Fruit fly (Drosophila melanogaster) whole organism, embryonic: ENCODE measurements around the gene Cpr23B.

ENCODE experiments used
- Bdp1 ChIP-seq: fragments of 200-800 bp; sonication (Bioruptor generic); optimal IDR thresholded peaks from 3 replicates; lab custom pipeline; 2016; ENCODE audit warnings: missing biosample characterization, missing genetic modification characterization
- CG10543 ChIP-seq: fragments of 200-800 bp; sonication (Bioruptor generic); optimal IDR thresholded peaks from 3 replicates; lab custom pipeline; 2017; ENCODE audit warnings: missing biosample characterization, mild to moderate bottlenecking, missing genetic modification characterization, moderate library complexity
- CG11085 ChIP-seq: fragments of 200-800 bp; sonication (Bioruptor generic); IDR thresholded peaks from 2 replicates; pipeline ENCODE4 v1.3.6; 2022; ENCODE audit warnings: missing biosample characterization, missing genetic modification characterization
- CG11456 ChIP-seq: fragments of 200-800 bp; sonication (Bioruptor generic); IDR thresholded peaks from 3 replicates; pipeline ENCODE4 v1.3.6; 2022; ENCODE audit warnings: missing biosample characterization, missing genetic modification characterization
- CG11504 ChIP-seq: fragments of 200-800 bp; sonication (Bioruptor generic); optimal IDR thresholded peaks from 3 replicates; lab custom pipeline; 2019; ENCODE audit warnings: missing biosample characterization, mild to moderate bottlenecking, missing genetic modification characterization, moderate library complexity
- CG11723 ChIP-seq: fragments of 200-800 bp; sonication (Bioruptor generic); optimal IDR thresholded peaks from 2 replicates; lab custom pipeline; 2017; ENCODE audit warnings: missing biosample characterization, mild to moderate bottlenecking, missing genetic modification characterization
- CG12155 ChIP-seq: fragments of 200-800 bp; sonication (Bioruptor generic); optimal IDR thresholded peaks from 3 replicates; lab custom pipeline; 2016; ENCODE audit warnings: missing biosample characterization, missing genetic modification characterization
- CG12219 ChIP-seq: fragments of 200-800 bp; sonication (Bioruptor generic); optimal IDR thresholded peaks from 3 replicates; lab custom pipeline; 2018; ENCODE audit warnings: missing biosample characterization, mild to moderate bottlenecking, missing genetic modification characterization
- CG13894 ChIP-seq: fragments of 200-800 bp; sonication (Bioruptor generic); optimal IDR thresholded peaks from 3 replicates; lab custom pipeline; 2018; ENCODE audit warnings: missing biosample characterization, mild to moderate bottlenecking, missing genetic modification characterization, moderate library complexity
- CG14860 ChIP-seq: fragments of 200-800 bp; sonication (Bioruptor generic); IDR thresholded peaks from 3 replicates; pipeline ENCODE4 v1.3.6; 2022; ENCODE audit warnings: missing biosample characterization, missing genetic modification characterization; ENCODE audit not compliant: partially characterized antibody
- CG17912 ChIP-seq: fragments of 200-800 bp; sonication (Bioruptor generic); optimal IDR thresholded peaks from 2 replicates; lab custom pipeline; 2018; ENCODE audit warnings: missing biosample characterization, mild to moderate bottlenecking, missing genetic modification characterization
- CG1832 ChIP-seq: fragments of 200-800 bp; sonication (Bioruptor generic); optimal IDR thresholded peaks from 2 replicates; lab custom pipeline; 2017; ENCODE audit warnings: missing biosample characterization, mild to moderate bottlenecking, missing genetic modification characterization, inconsistent platforms
- CG2202 ChIP-seq: fragments of 200-800 bp; sonication (Bioruptor generic); optimal IDR thresholded peaks from 2 replicates; lab custom pipeline; 2018; ENCODE audit warnings: missing biosample characterization, mild to moderate bottlenecking, missing genetic modification characterization
- CG30431 ChIP-seq: fragments of 200-800 bp; sonication (Bioruptor generic); optimal IDR thresholded peaks from 2 replicates; lab custom pipeline; 2017; ENCODE audit warnings: missing biosample characterization, missing genetic modification characterization
- CG3995 ChIP-seq: fragments of 200-800 bp; sonication (Bioruptor generic); optimal IDR thresholded peaks from 3 replicates; lab custom pipeline; 2016; ENCODE audit warnings: missing biosample characterization, missing genetic modification characterization
- CG4328 ChIP-seq: fragments of 200-800 bp; sonication (Bioruptor generic); optimal IDR thresholded peaks from 3 replicates; lab custom pipeline; 2017; ENCODE audit warnings: missing biosample characterization, missing genetic modification reagents, missing genetic modification characterization
- CG4424 ChIP-seq: fragments of 200-800 bp; sonication (Bioruptor generic); optimal IDR thresholded peaks from 3 replicates; lab custom pipeline; 2016; ENCODE audit warnings: missing biosample characterization, missing genetic modification characterization
- CG4707 ChIP-seq: fragments of 200-800 bp; sonication (Bioruptor generic); optimal IDR thresholded peaks from 2 replicates; lab custom pipeline; 2018; ENCODE audit warnings: missing biosample characterization, mild to moderate bottlenecking, missing genetic modification characterization, moderate library complexity
- CG7786 ChIP-seq: fragments of 200-800 bp; sonication (Bioruptor generic); optimal IDR thresholded peaks from 2 replicates; lab custom pipeline; 2016; ENCODE audit warnings: missing biosample characterization, missing genetic modification characterization
- CG7928 ChIP-seq: fragments of 200-800 bp; sonication (Bioruptor generic); optimal IDR thresholded peaks from 2 replicates; lab custom pipeline; 2017; ENCODE audit warnings: missing biosample characterization, mild to moderate bottlenecking, missing genetic modification characterization
- CG7963 ChIP-seq: fragments of 200-800 bp; sonication (Bioruptor generic); IDR thresholded peaks from 3 replicates; pipeline ENCODE4 v1.3.6; 2022; ENCODE audit warnings: missing biosample characterization, missing genetic modification characterization; ENCODE audit not compliant: partially characterized antibody
- CG9727 ChIP-seq: fragments of 200-800 bp; sonication (Bioruptor generic); optimal IDR thresholded peaks from 3 replicates; lab custom pipeline; 2017; ENCODE audit warnings: missing biosample characterization, mild to moderate bottlenecking, missing genetic modification characterization
- CHES-1-like ChIP-seq: fragments of 200-800 bp; sonication (Bioruptor generic); optimal IDR thresholded peaks from 2 replicates; lab custom pipeline; 2016; ENCODE audit warnings: missing biosample characterization, missing genetic modification characterization
- Med ChIP-seq: fragments of 200-800 bp; sonication (Bioruptor generic); peaks from one replicate; lab custom pipeline; 2016; ENCODE audit warnings: missing biosample characterization, missing genetic modification characterization, mild to moderate bottlenecking, inconsistent platforms, moderate library complexity
- Pdp1 ChIP-seq, 2 experiments: fragments of 200-800 bp; sonication (Bioruptor generic); optimal IDR thresholded peaks; 3 replicates each; lab custom pipeline; 2016; ENCODE audit warnings: missing biosample characterization in 2 of 2, missing genetic modification characterization in 2 of 2, mild to moderate bottlenecking in 1 of 2, moderate library complexity in 1 of 2
- Poxn ChIP-seq: fragments of 200-800 bp; sonication (Bioruptor generic); IDR thresholded peaks from 2 replicates; pipeline ENCODE4 v1.3.6; 2022; ENCODE audit warnings: missing biosample characterization, missing genetic modification characterization
- ac ChIP-seq: fragments of 200-800 bp; sonication (Bioruptor generic); optimal IDR thresholded peaks from 3 replicates; lab custom pipeline; 2017; ENCODE audit warnings: missing biosample characterization, mild to moderate bottlenecking, missing genetic modification characterization
- amos ChIP-seq: fragments of 200-800 bp; sonication (Bioruptor generic); IDR thresholded peaks from 2 replicates; pipeline ENCODE4 v1.3.6; 2022; ENCODE audit warnings: missing biosample characterization, missing genetic modification characterization; ENCODE audit not compliant: partially characterized antibody
- ara ChIP-seq: fragments of 200-800 bp; sonication (Bioruptor generic); IDR thresholded peaks from 2 replicates; pipeline ENCODE4 v1.3.6; 2022; ENCODE audit warnings: missing biosample characterization, missing genetic modification characterization
- chinmo ChIP-seq: fragments of 200-800 bp; sonication (Bioruptor generic); IDR thresholded peaks from 4 replicates; pipeline ENCODE4 v1.3.6; 2022; ENCODE audit warnings: missing biosample characterization, missing genetic modification characterization; ENCODE audit not compliant: partially characterized antibody
- eve ChIP-seq, 2 experiments: fragments of >200 bp; optimal IDR thresholded peaks; 2 replicates each; lab custom pipeline; 2017; ENCODE audit warnings: missing biosample characterization in 2 of 2, missing genetic modification characterization in 2 of 2
- gce ChIP-seq: fragments of 200-800 bp; sonication (Bioruptor generic); IDR thresholded peaks from 3 replicates; pipeline ENCODE4 v1.3.6; 2022; ENCODE audit warnings: missing biosample characterization, missing genetic modification characterization
- gfzf ChIP-seq: fragments of 200-800 bp; sonication (Bioruptor generic); optimal IDR thresholded peaks from 2 replicates; lab custom pipeline; 2016; ENCODE audit warnings: missing biosample characterization, mild to moderate bottlenecking, missing genetic modification characterization, moderate library complexity
- jing ChIP-seq: fragments of 200-800 bp; sonication (Bioruptor generic); optimal IDR thresholded peaks from 2 replicates; lab custom pipeline; 2018; ENCODE audit warnings: missing biosample characterization, mild to moderate bottlenecking, missing genetic modification characterization
- ken ChIP-seq: fragments of 200-800 bp; sonication (Bioruptor generic); IDR thresholded peaks from 3 replicates; pipeline ENCODE4 v1.3.6; 2022; ENCODE audit warnings: missing biosample characterization, missing genetic modification characterization
- kni ChIP-seq: fragments of 200-800 bp; sonication (Bioruptor generic); optimal IDR thresholded peaks from 3 replicates; lab custom pipeline; 2017; ENCODE audit warnings: mild to moderate bottlenecking, missing biosample characterization, missing genetic modification reagents, missing genetic modification characterization
- lov ChIP-seq, 2 experiments: fragments of 200-800 bp in 1 of 2; fragments of >200 bp in 1 of 2; sonication (Bioruptor generic) in 1 of 2; IDR thresholded peaks in 1 of 2; optimal IDR thresholded peaks in 1 of 2; 2 replicates in 1 of 2; 3 replicates in 1 of 2; pipeline versions ENCODE4 v1.3.6 to Lab custom; 2017 to 2022; ENCODE audit warnings: missing biosample characterization in 1 of 2, missing genetic modification characterization in 1 of 2
- pita ChIP-seq: fragments of 200-800 bp; sonication (Bioruptor generic); optimal IDR thresholded peaks from 2 replicates; lab custom pipeline; 2017; ENCODE audit warnings: missing biosample characterization, mild to moderate bottlenecking, missing genetic modification characterization
- ranshi ChIP-seq: fragments of 200-800 bp; sonication (Bioruptor generic); IDR thresholded peaks from 2 replicates; pipeline ENCODE4 v1.3.6; 2022; ENCODE audit warnings: missing biosample characterization, missing genetic modification characterization
- row ChIP-seq: fragments of 200-800 bp; sonication (Bioruptor generic); IDR thresholded peaks from 3 replicates; pipeline ENCODE4 v1.3.6; 2022; ENCODE audit warnings: missing biosample characterization, missing genetic modification characterization
- sd ChIP-seq: fragments of 200-800 bp; sonication (Bioruptor generic); optimal IDR thresholded peaks from 3 replicates; lab custom pipeline; 2018; ENCODE audit warnings: missing biosample characterization, mild to moderate bottlenecking, missing genetic modification characterization, moderate library complexity
- sqz ChIP-seq: fragments of 200-800 bp; sonication (Bioruptor generic); optimal IDR thresholded peaks from 3 replicates; lab custom pipeline; 2018; ENCODE audit warnings: missing biosample characterization, mild to moderate bottlenecking, missing genetic modification characterization
- tna ChIP-seq: fragments of 200-800 bp; sonication (Bioruptor generic); IDR thresholded peaks from 2 replicates; pipeline ENCODE4 v1.3.6; 2022; ENCODE audit warnings: missing biosample characterization, missing genetic modification characterization; ENCODE audit not compliant: partially characterized antibody
- ttk ChIP-seq: fragments of 200-800 bp; sonication (Bioruptor generic); IDR thresholded peaks from 2 replicates; pipeline ENCODE4 v2.1.2; 2022; ENCODE audit warnings: missing biosample characterization, missing genetic modification characterization
- tup ChIP-seq: fragments of 200-800 bp; sonication (Bioruptor generic); optimal IDR thresholded peaks from 2 replicates; lab custom pipeline; 2016; ENCODE audit warnings: missing biosample characterization, mild to moderate bottlenecking, missing genetic modification characterization, moderate library complexity
- tx ChIP-seq: fragments of 200-800 bp; sonication (Bioruptor generic); optimal IDR thresholded peaks from 2 replicates; lab custom pipeline; 2016; ENCODE audit warnings: missing biosample characterization, missing genetic modification characterization
- vvl ChIP-seq: fragments of 200-800 bp; sonication (Bioruptor generic); IDR thresholded peaks from 2 replicates; pipeline ENCODE4 v1.3.6; 2022; ENCODE audit warnings: missing biosample characterization, missing genetic modification characterization
- yki ChIP-seq: fragments of >200 bp; optimal IDR thresholded peaks from 3 replicates; lab custom pipeline; 2018
- z ChIP-seq: fragments of 200-800 bp; sonication (Bioruptor generic); IDR thresholded peaks from 3 replicates; pipeline ENCODE4 v1.3.6; 2022; ENCODE audit warnings: missing biosample characterization, missing genetic modification characterization

Cpr23B gene

DNA sequence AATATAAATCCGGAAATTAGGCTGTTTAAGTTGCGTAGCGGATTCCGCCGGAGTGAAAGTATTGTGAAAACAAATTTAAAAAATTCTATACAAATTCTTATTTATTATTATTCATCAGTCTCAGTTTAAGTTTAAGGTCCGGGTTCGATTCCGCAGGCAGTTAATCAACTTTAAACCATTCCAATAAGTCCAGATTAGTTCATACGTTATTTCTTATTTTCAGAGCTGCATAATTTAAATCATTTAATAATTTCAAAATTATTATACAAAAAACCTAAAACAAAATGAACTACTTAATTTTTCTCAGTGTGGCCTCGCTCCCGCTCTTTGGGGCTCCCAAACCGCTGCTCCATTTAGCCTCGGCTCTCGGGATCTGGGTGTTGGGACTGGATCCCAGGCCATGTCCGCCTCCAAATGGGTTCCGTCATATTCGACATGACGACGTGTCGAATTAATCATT lies 7.8 kb upstream of the Cpr23B start (continued):
- TF ChIP-seq tup (GFP tag; lab: Kevin White, UChicago), result peak; percentile 62
- peak; percentile 70 for TF ChIP-seq ara
- TF ChIP-seq pita (GFP tag; lab: Kevin White, UChicago), result no peak
- peak; percentile 77 for TF ChIP-seq CG30431
- TF ChIP-seq CG7963 (GFP tag; lab: Robert Waterston, UW), result no peak
- TF ChIP-seq CG4707, result peak; percentile 57
- TF ChIP-seq lov (optimal IDR thresholded peaks at IDR 0.05; lab: Kevin White, UChicago), result no peak
- TF ChIP-seq lov (GFP tag; IDR thresholded peaks at IDR 0.05; lab: Robert Waterston, UW), result no peak
- peak; percentile 90 for TF ChIP-seq CG11723 (GFP tag; lab: Kevin White, UChicago)
- TF ChIP-seq jing (GFP tag; lab: Kevin White, UChicago), result peak; percentile 63
- peak; percentile 65 to 74 for TF ChIP-seq Pdp1 (GFP tag; optimal IDR thresholded peaks at IDR 0.05; lab: Kevin White, UChicago)
- TF ChIP-seq gce, result peak; percentile 27; the same call in 1 of the 3 replicates
- peak; percentile 59 for TF ChIP-seq ac (GFP tag; lab: Kevin White, UChicago)
- peak in 1 of 2 experiments; percentile 97 for TF ChIP-seq eve (GFP tag; optimal IDR thresholded peaks at IDR 0.05; lab: Kevin White, UChicago)
- no peak for TF ChIP-seq tna (GFP tag; lab: Robert Waterston, UW)
- TF ChIP-seq amos, result no peak

dm6 chr2L:2839850-2840249 lies 1.6 kb downstream of the Cpr23B start, which contains the start of gene CG2975:
CG2975 (plus strand) TSS chr2L:2840124.
- TF ChIP-seq CG11085 (GFP tag; lab: Robert Waterston, UW) (no peak), row (0 out of 3 replicates have a peak, but pooled peaks have one; percentile 24), gfzf (GFP tag; lab: Kevin White, UChicago) (peak; percentile 31), kni (GFP tag; lab: Kevin White, UChicago) (peak; percentile 33), ttk (GFP tag; lab: Robert Waterston, UW) (no peak), CG11504 (tag; lab: Kevin White, UChicago) (peak; percentile 94), CG7786 (GFP tag; lab: Kevin White, UChicago) (no peak), CG10543 (GFP tag; lab: Kevin White, UChicago) (peak; percentile 56), sqz (GFP tag; lab: Kevin White, UChicago) (peak; percentile 17), CG4424 (no peak), CG17912 (no peak), ranshi (0 out of 2 replicates have a peak, but pooled peaks have one; percentile 21), Poxn (GFP tag; lab: Robert Waterston, UW) (no peak)

DNA sequence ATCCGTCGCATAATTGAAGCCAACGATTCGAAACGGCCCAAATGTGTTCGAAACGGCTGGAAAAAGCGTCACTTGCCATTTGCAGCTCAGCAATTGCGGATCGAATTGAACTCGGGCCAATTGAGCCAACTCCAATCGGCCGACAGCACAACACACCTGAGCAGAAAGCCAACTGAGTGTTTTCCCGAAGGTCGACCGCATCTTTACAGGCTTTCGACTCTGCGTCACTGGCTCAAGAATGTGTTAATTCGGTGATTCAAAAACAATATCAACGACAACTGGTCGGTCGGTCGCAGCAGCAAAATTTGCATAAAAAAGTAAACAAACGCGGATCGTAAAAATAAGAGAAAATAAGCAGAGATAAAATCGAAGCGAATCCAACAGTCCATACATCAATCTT lies 2.1 kb downstream of the Cpr23B start:
- no peak for TF ChIP-seq CG11456 (GFP tag; lab: Robert Waterston, UW)
- TF ChIP-seq kni (GFP tag; lab: Kevin White, UChicago), result no peak
- no peak for TF ChIP-seq CG12219 (GFP tag; lab: Kevin White, UChicago)
- TF ChIP-seq vvl (GFP tag; lab: Robert Waterston, UW), result peak; percentile 60
- TF ChIP-seq CG14860 (GFP tag; lab: Robert Waterston, UW), result no peak
- no peak for TF ChIP-seq CG7928 (GFP tag; lab: Kevin White, UChicago)
- no peak for TF ChIP-seq CG4328 (GFP tag; lab: Kevin White, UChicago)
- TF ChIP-seq CG13894 (tag; lab: Kevin White, UChicago), result no peak
- TF ChIP-seq tx (GFP tag; lab: Kevin White, UChicago), result no peak
- no peak for TF ChIP-seq yki (lab: Kevin White, UChicago)
- TF ChIP-seq CG1832 (GFP tag; lab: Kevin White, UChicago), result no peak
- TF ChIP-seq sd (tag; lab: Kevin White, UChicago), result peak; percentile 93
- no peak for TF ChIP-seq CG7786 (GFP tag; lab: Kevin White, UChicago)
- TF ChIP-seq CG3995 (GFP tag; lab: Kevin White, UChicago), result no peak
- no peak for TF ChIP-seq CG9727 (GFP tag; lab: Kevin White, UChicago)
- TF ChIP-seq z (GFP tag; lab: Robert Waterston, UW), result peak; percentile 87
- no peak for TF ChIP-seq Bdp1
- peak; percentile 28 for TF ChIP-seq Med (GFP tag; lab: Kevin White, UChicago)
- no peak for TF ChIP-seq CG2202 (tag; lab: Kevin White, UChicago)
- no peak for TF ChIP-seq CG12155 (GFP tag; lab: Kevin White, UChicago)
- no peak for TF ChIP-seq CHES-1-like (GFP tag; lab: Kevin White, UChicago)
- peak; percentile 81; the same call in 1 of the 4 replicates for TF ChIP-seq chinmo (GFP tag; lab: Robert Waterston, UW)
- no peak for TF ChIP-seq ken (GFP tag; lab: Robert Waterston, UW)
